Fruit fly (Drosophila melanogaster) whole organism, embryonic: ENCODE data around the gene alphaTub67C.
A peak's percentile ranks its signal among the peaks of the same experiment; 100 is the strongest.

ENCODE experiments used
- BEAF-32 ChIP-seq: fragments of 200-800 bp; sonication (Bioruptor generic); optimal IDR thresholded peaks from 3 replicates; lab custom pipeline; 2017; ENCODE audit warnings: missing biosample characterization, missing genetic modification characterization, mild to moderate bottlenecking, moderate library complexity, missing genetic modification reagents
- BtbVII ChIP-seq: fragments of 200-800 bp; sonication (Bioruptor generic); optimal IDR thresholded peaks from 3 replicates; lab custom pipeline; 2017; ENCODE audit warnings: missing biosample characterization, mild to moderate bottlenecking, missing genetic modification characterization
- CG12942 ChIP-seq: fragments of 200-800 bp; sonication (Bioruptor generic); optimal IDR thresholded peaks from 3 replicates; lab custom pipeline; 2016; ENCODE audit warnings: missing biosample characterization, missing genetic modification characterization
- CG13894 ChIP-seq: fragments of 200-800 bp; sonication (Bioruptor generic); optimal IDR thresholded peaks from 3 replicates; lab custom pipeline; 2018; ENCODE audit warnings: missing biosample characterization, mild to moderate bottlenecking, missing genetic modification characterization, moderate library complexity
- CG14441 ChIP-seq: fragments of 200-800 bp; sonication (Bioruptor generic); IDR thresholded peaks from 2 replicates; pipeline ENCODE4 v1.3.6; 2022; ENCODE audit warnings: missing biosample characterization, missing genetic modification characterization
- CG14860 ChIP-seq: fragments of 200-800 bp; sonication (Bioruptor generic); IDR thresholded peaks from 3 replicates; pipeline ENCODE4 v1.3.6; 2022; ENCODE audit warnings: missing biosample characterization, missing genetic modification characterization; ENCODE audit not compliant: partially characterized antibody
- CG17328 ChIP-seq: fragments of 200-800 bp; sonication (Bioruptor generic); IDR thresholded peaks from 2 replicates; pipeline ENCODE4 v1.3.6; 2022; ENCODE audit warnings: missing biosample characterization, missing genetic modification characterization
- CG18764 ChIP-seq: fragments of 200-800 bp; sonication (Bioruptor generic); optimal IDR thresholded peaks from 3 replicates; lab custom pipeline; 2016; ENCODE audit warnings: missing biosample characterization, missing genetic modification characterization
- CG32767 ChIP-seq: fragments of 200-800 bp; sonication (Bioruptor generic); IDR thresholded peaks from 2 replicates; pipeline ENCODE4 v1.3.6; 2022; ENCODE audit warnings: missing biosample characterization, missing genetic modification characterization
- CG3726 ChIP-seq: fragments of 200-800 bp; sonication (Bioruptor generic); IDR thresholded peaks from 3 replicates; pipeline ENCODE4, ENCODE4 v1.3.6; 2022; ENCODE audit warnings: missing biosample characterization, missing genetic modification characterization
- CG3838 ChIP-seq: fragments of 200-800 bp; sonication (Bioruptor generic); optimal IDR thresholded peaks from 3 replicates; lab custom pipeline; 2016; ENCODE audit warnings: missing biosample characterization, missing genetic modification characterization
- CG4730 ChIP-seq: fragments of 200-800 bp; sonication (Bioruptor generic); IDR thresholded peaks from 2 replicates; pipeline ENCODE4 v1.3.6; 2022; ENCODE audit warnings: missing biosample characterization, missing genetic modification characterization
- CG4854 ChIP-seq: fragments of 200-800 bp; sonication (Bioruptor generic); optimal IDR thresholded peaks from 2 replicates; lab custom pipeline; 2016; ENCODE audit warnings: missing biosample characterization, missing genetic modification characterization, inconsistent platforms
- CG5953 ChIP-seq: fragments of 200-800 bp; sonication (Bioruptor generic); IDR thresholded peaks from 2 replicates; pipeline ENCODE4 v1.3.6; 2022; ENCODE audit warnings: missing biosample characterization, missing genetic modification characterization
- CG6813 ChIP-seq: fragments of 200-800 bp; sonication (Bioruptor generic); optimal IDR thresholded peaks from 2 replicates; lab custom pipeline; 2017; ENCODE audit warnings: missing biosample characterization, missing genetic modification characterization, mild to moderate bottlenecking, moderate library complexity, missing genetic modification reagents
- CG7928 ChIP-seq: fragments of 200-800 bp; sonication (Bioruptor generic); optimal IDR thresholded peaks from 2 replicates; lab custom pipeline; 2017; ENCODE audit warnings: missing biosample characterization, mild to moderate bottlenecking, missing genetic modification characterization
- CG7987 ChIP-seq: fragments of 200-800 bp; sonication (Bioruptor generic); optimal IDR thresholded peaks from 2 replicates; lab custom pipeline; 2018; ENCODE audit warnings: missing biosample characterization, mild to moderate bottlenecking, missing genetic modification characterization, moderate library complexity
- CG9817 ChIP-seq: fragments of 200-800 bp; sonication (Bioruptor generic); optimal IDR thresholded peaks from 2 replicates; lab custom pipeline; 2018; ENCODE audit warnings: missing biosample characterization, mild to moderate bottlenecking, missing genetic modification characterization, moderate library complexity
- CoRest ChIP-seq: fragments of 200-800 bp; sonication (Bioruptor generic); optimal IDR thresholded peaks from 3 replicates; lab custom pipeline; 2018; ENCODE audit warnings: missing biosample characterization, mild to moderate bottlenecking, missing genetic modification characterization, moderate library complexity
- Dip2 ChIP-seq: fragments of 200-800 bp; sonication (Bioruptor generic); IDR thresholded peaks from 2 replicates; pipeline ENCODE4 v1.3.6; 2022; ENCODE audit warnings: missing biosample characterization, missing genetic modification characterization
- GATAe ChIP-seq: fragments of 200-800 bp; sonication (Bioruptor generic); conservative IDR thresholded peaks from 2 replicates; pipeline ENCODE4 v1.3.6; 2022; ENCODE audit warnings: missing biosample characterization, missing genetic modification characterization
- Gsc ChIP-seq: fragments of 200-800 bp; sonication (Bioruptor generic); IDR thresholded peaks from 2 replicates; pipeline ENCODE4 v1.3.6; 2022; ENCODE audit warnings: missing biosample characterization, missing genetic modification characterization
- Hsf ChIP-seq: fragments of 200-800 bp; sonication (Bioruptor generic); optimal IDR thresholded peaks from 3 replicates; lab custom pipeline; 2016; ENCODE audit warnings: missing biosample characterization, missing genetic modification characterization
- NC2β ChIP-seq: fragments of 200-800 bp; sonication (Bioruptor generic); optimal IDR thresholded peaks from 2 replicates; lab custom pipeline; 2016; ENCODE audit warnings: missing biosample characterization, missing genetic modification characterization
- Opbp ChIP-seq: fragments of 200-800 bp; sonication (Bioruptor generic); IDR thresholded peaks from 3 replicates; pipeline ENCODE4 v1.3.6; 2022; ENCODE audit warnings: missing biosample characterization, missing genetic modification characterization; ENCODE audit not compliant: partially characterized antibody
- Rfx ChIP-seq: fragments of 200-800 bp; sonication (Bioruptor generic); IDR thresholded peaks from 2 replicates; pipeline ENCODE4 v1.3.6; 2022; ENCODE audit warnings: missing biosample characterization, missing genetic modification characterization
- Spps ChIP-seq: fragments of 200-800 bp; sonication (Bioruptor generic); optimal IDR thresholded peaks from 2 replicates; lab custom pipeline; 2018; ENCODE audit warnings: missing biosample characterization, mild to moderate bottlenecking, missing genetic modification characterization
- al ChIP-seq: fragments of 200-800 bp; sonication (Bioruptor generic); IDR thresholded peaks from 2 replicates; pipeline ENCODE4 v1.3.6; 2022; ENCODE audit warnings: missing biosample characterization, missing genetic modification characterization
- az2 ChIP-seq: fragments of 200-800 bp; sonication (Bioruptor generic); optimal IDR thresholded peaks from 3 replicates; lab custom pipeline; 2016; ENCODE audit warnings: missing biosample characterization, missing genetic modification characterization
- bab2 ChIP-seq: fragments of 200-800 bp; sonication (Bioruptor generic); optimal IDR thresholded peaks from 2 replicates; lab custom pipeline; 2016; ENCODE audit warnings: missing biosample characterization, missing genetic modification characterization
- bigmax ChIP-seq: fragments of 200-800 bp; sonication (Bioruptor generic); optimal IDR thresholded peaks from 2 replicates; lab custom pipeline; 2018; ENCODE audit warnings: missing biosample characterization, mild to moderate bottlenecking, missing genetic modification characterization
- cad ChIP-seq: fragments of >200 bp; optimal IDR thresholded peaks from 2 replicates; lab custom pipeline; 2017; ENCODE audit warnings: missing biosample characterization, missing genetic modification characterization
- dmrt11E ChIP-seq: fragments of 200-800 bp; sonication (Bioruptor generic); optimal IDR thresholded peaks from 3 replicates; lab custom pipeline; 2018; ENCODE audit warnings: missing biosample characterization, mild to moderate bottlenecking, missing genetic modification characterization, moderate library complexity
- eyg ChIP-seq: fragments of 200-800 bp; sonication (Bioruptor generic); optimal IDR thresholded peaks from 3 replicates; lab custom pipeline; 2016; ENCODE audit warnings: missing biosample characterization, missing genetic modification characterization
- fd102C ChIP-seq: fragments of 200-800 bp; sonication (Bioruptor generic); optimal IDR thresholded peaks from 2 replicates; lab custom pipeline; 2018; ENCODE audit warnings: missing biosample characterization, mild to moderate bottlenecking, missing genetic modification characterization, moderate library complexity
- ftz-f1 ChIP-seq: fragments of 200-800 bp; sonication (Bioruptor generic); optimal IDR thresholded peaks from 2 replicates; lab custom pipeline; 2016; ENCODE audit warnings: missing biosample characterization, missing genetic modification characterization
- knrl ChIP-seq: fragments of 200-800 bp; sonication (Bioruptor generic); IDR thresholded peaks from 3 replicates; pipeline ENCODE4 v1.3.6; 2022; ENCODE audit warnings: missing biosample characterization, missing genetic modification characterization; ENCODE audit not compliant: partially characterized antibody
- mirr ChIP-seq: fragments of 200-800 bp; sonication (Bioruptor generic); optimal IDR thresholded peaks from 3 replicates; lab custom pipeline; 2018; ENCODE audit warnings: missing biosample characterization, mild to moderate bottlenecking, missing genetic modification characterization
- peb ChIP-seq: fragments of 200-800 bp; sonication (Bioruptor generic); IDR thresholded peaks from 2 replicates; pipeline ENCODE4 v1.3.6; 2022; ENCODE audit warnings: missing biosample characterization, missing genetic modification characterization
- prd ChIP-seq, 3 experiments: fragments of >200 bp in 2 of 3; fragments of 200-800 bp in 1 of 3; sonication (Bioruptor generic) in 1 of 3; optimal IDR thresholded peaks in 2 of 3; IDR thresholded peaks in 1 of 3; 2 replicates in 2 of 3; 3 replicates in 1 of 3; pipeline versions ENCODE4 v1.3.6 to Lab custom; 2017 to 2022; ENCODE audit warnings: missing biosample characterization in 1 of 3, missing genetic modification characterization in 1 of 3
- pzg ChIP-seq: fragments of 200-800 bp; sonication (Bioruptor generic); optimal IDR thresholded peaks from 3 replicates; lab custom pipeline; 2018; ENCODE audit warnings: missing biosample characterization, mild to moderate bottlenecking, missing genetic modification characterization, moderate library complexity
- sc ChIP-seq, 3 experiments: fragments of >200 bp in 2 of 3; fragments of 200-800 bp in 1 of 3; sonication (Bioruptor generic) in 1 of 3; optimal IDR thresholded peaks; 2 replicates in 2 of 3; 3 replicates in 1 of 3; lab custom pipeline; 2017; ENCODE audit warnings: mild to moderate bottlenecking in 1 of 3, missing biosample characterization in 1 of 3, missing genetic modification characterization in 1 of 3, missing genetic modification reagents in 1 of 3
- so ChIP-seq: fragments of 200-800 bp; sonication (Bioruptor generic); IDR thresholded peaks from 3 replicates; pipeline ENCODE4 v1.3.6; 2022; ENCODE audit warnings: missing biosample characterization, missing genetic modification characterization
- ssp ChIP-seq: fragments of 200-800 bp; sonication (Bioruptor generic); IDR thresholded peaks from 2 replicates; pipeline ENCODE4 v1.3.6; 2022; ENCODE audit warnings: missing biosample characterization, missing genetic modification characterization
- unc-4 ChIP-seq: fragments of 200-800 bp; sonication (Bioruptor generic); IDR thresholded peaks from 2 replicates; pipeline ENCODE4 v1.3.6; 2022; ENCODE audit warnings: missing biosample characterization, missing genetic modification characterization; ENCODE audit not compliant: partially characterized antibody
- wor ChIP-seq: fragments of 200-800 bp; sonication (Bioruptor generic); IDR thresholded peaks from 2 replicates; pipeline ENCODE4 v1.3.6; 2022; ENCODE audit warnings: missing biosample characterization, missing genetic modification characterization
- zen ChIP-seq: fragments of 200-800 bp; sonication (Bioruptor generic); optimal IDR thresholded peaks from 3 replicates; lab custom pipeline; 2018; ENCODE audit warnings: missing biosample characterization, mild to moderate bottlenecking, missing genetic modification characterization, moderate library complexity
- zfh1 ChIP-seq: fragments of 200-800 bp; sonication (Bioruptor generic); IDR thresholded peaks from 3 replicates; pipeline ENCODE4 v1.3.6; 2022; ENCODE audit warnings: missing biosample characterization, missing genetic modification characterization

alphaTub67C gene

DNA sequence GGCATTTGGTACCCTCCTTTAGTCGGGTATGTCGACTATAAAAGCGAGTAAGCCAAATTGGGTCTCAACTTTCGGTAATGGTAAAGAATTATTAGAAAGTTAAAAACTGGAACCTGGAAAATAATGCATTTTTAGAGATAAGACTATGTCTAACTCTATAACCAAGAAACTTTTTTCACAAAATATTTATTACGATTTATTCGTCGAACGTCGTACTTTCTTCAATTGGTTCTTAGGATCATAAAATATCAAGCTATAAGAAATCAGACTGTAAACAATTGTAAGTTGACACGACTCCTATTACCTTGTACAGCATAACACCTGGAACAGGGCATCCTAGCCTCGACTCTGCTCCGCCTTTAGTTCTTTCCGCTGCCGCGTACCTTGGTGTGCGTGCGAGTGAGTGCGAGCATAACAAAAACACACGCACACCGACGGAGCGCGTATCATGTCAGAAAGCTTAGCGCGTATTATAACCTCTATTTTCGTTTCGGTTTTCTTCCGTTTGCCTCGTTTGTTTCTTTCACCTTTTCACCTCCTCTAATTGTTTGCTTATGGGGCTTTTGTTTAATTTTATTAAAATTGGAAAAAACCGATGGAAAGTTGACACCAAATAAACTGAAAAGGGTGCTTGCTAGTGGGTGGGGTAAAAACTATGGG lies 12.0 kb downstream of the alphaTub67C start (continued):
- TF ChIP-seq BtbVII (peak; percentile 96), fd102C (GFP tag; lab: Kevin White, UChicago) (peak; percentile 16), CG6813 (GFP tag; lab: Kevin White, UChicago) (peak; percentile 89), Rfx (GFP tag; lab: Robert Waterston, UW) (peak; percentile 90), zfh1 (GFP tag; lab: Robert Waterston, UW) (peak; percentile 69; the same call in 2 of the 3 replicates), GATAe (GFP tag; lab: Robert Waterston, UW) (peak; percentile 77), Dip2 (GFP tag; lab: Robert Waterston, UW) (peak; percentile 21; the same call in 1 of the 2 replicates), BEAF-32 (GFP tag; lab: Kevin White, UChicago) (peak; percentile 17), CG7987 (GFP tag; lab: Kevin White, UChicago) (peak; percentile 82), al (GFP tag; lab: Robert Waterston, UW) (peak; percentile 86), CG4730 (peak; percentile 86), pzg (GFP tag; lab: Kevin White, UChicago) (peak; percentile 9), Opbp (no peak), bab2 (GFP tag; lab: Kevin White, UChicago) (peak; percentile 97), peb (peak; percentile 84), so (peak; percentile 86; the same call in 2 of the 3 replicates), NC2β (GFP tag; lab: Kevin White, UChicago) (peak; percentile 94), CG14441 (GFP tag; lab: Robert Waterston, UW) (peak; percentile 88), CG3726 (GFP tag; lab: Robert Waterston, UW) (peak; percentile 86), CG7928 (GFP tag; lab: Kevin White, UChicago) (peak; percentile 74), CG9817 (peak; percentile 92), mirr (GFP tag; lab: Kevin White, UChicago) (peak; percentile 62), CG4854 (peak; percentile 94), bigmax (GFP tag; lab: Kevin White, UChicago) (peak; percentile 89), eyg (GFP tag; lab: Kevin White, UChicago) (peak; percentile 95), CG14860 (GFP tag; lab: Robert Waterston, UW) (no peak), CG12942 (GFP tag; lab: Kevin White, UChicago) (peak; percentile 92), Hsf (GFP tag; lab: Kevin White, UChicago) (peak; percentile 97), cad (GFP tag; lab: Kevin White, UChicago) (no peak), ftz-f1 (GFP tag; lab: Kevin White, UChicago) (peak; percentile 24), CG5953 (GFP tag; lab: Robert Waterston, UW) (no peak; the same call in 1 of the 2 replicates), CG3838 (GFP tag; lab: Kevin White, UChicago) (peak; percentile 87), zen (tag; lab: Kevin White, UChicago) (peak; percentile 74), unc-4 (GFP tag; lab: Robert Waterston, UW) (no peak; the same call in 1 of the 2 replicates), knrl (GFP tag; lab: Robert Waterston, UW) (no peak), ssp (GFP tag; lab: Robert Waterston, UW) (peak; percentile 87), CG13894 (tag; lab: Kevin White, UChicago) (peak; percentile 82), CoRest (tag; lab: Kevin White, UChicago) (peak; percentile 99), Spps (tag; lab: Kevin White, UChicago) (peak; percentile 86), CG32767 (GFP tag; lab: Robert Waterston, UW) (peak; percentile 90), az2 (GFP tag; lab: Kevin White, UChicago) (peak; percentile 97), dmrt11E (tag; lab: Kevin White, UChicago) (peak; percentile 88), Gsc (GFP tag; lab: Robert Waterston, UW) (peak; percentile 81), prd (optimal IDR thresholded peaks at IDR 0.05; lab: Kevin White, UChicago) (no peak), prd (GFP tag; IDR thresholded peaks at IDR 0.05; lab: Robert Waterston, UW) (peak; percentile 92), wor (peak; percentile 89), CG18764 (GFP tag; lab: Kevin White, UChicago) (peak; percentile 89), CG17328 (peak; percentile 83), sc (optimal IDR thresholded peaks at IDR 0.05; lab: Kevin White, UChicago) (no peak), sc (GFP tag; optimal IDR thresholded peaks at IDR 0.05; lab: Kevin White, UChicago) (peak; percentile 95)
